Worm (Caenorhabditis elegans) whole organism, L3 larva: ENCODE results near the gene math-16.
"Not testable (repeated sequence)": the region's sequence is repeated elsewhere in the genome, so short reads cannot be mapped to it uniquely, and the experiment has no call there.

ENCODE experiments used
- ama-1 ChIP-seq: fragments of 150-350 bp; optimal IDR thresholded peaks from 2 replicates; lab custom pipeline; 2018
- ceh-28 ChIP-seq: fragments of 150-350 bp; optimal IDR thresholded peaks from 2 replicates; lab custom pipeline; 2014; ENCODE audit warnings: missing biosample characterization, missing genetic modification reagents, missing genetic modification characterization
- egl-27 ChIP-seq: sonication (generic microtip); optimal IDR thresholded peaks from 4 replicates; lab custom pipeline; 2017; ENCODE audit warnings: missing biosample characterization, missing genetic modification reagents, missing genetic modification characterization
- lin-39 ChIP-seq: fragments of 150-350 bp; optimal IDR thresholded peaks from 2 replicates; lab custom pipeline; 2018; ENCODE audit warnings: missing biosample characterization, missing genetic modification reagents, missing genetic modification characterization
- mdl-1 ChIP-seq: fragments of 150-350 bp; optimal IDR thresholded peaks from 2 replicates; lab custom pipeline; 2014; ENCODE audit warnings: missing biosample characterization, missing genetic modification characterization
- nfya-1 ChIP-seq: sonication (generic microtip); optimal IDR thresholded peaks from 2 replicates; lab custom pipeline; 2017; ENCODE audit warnings: missing genetic modification characterization, mild to moderate bottlenecking, missing compliant biosample characterization, antibody characterized with exemption, moderate library complexity; ENCODE audit not compliant: insufficient read depth
- nhr-237 ChIP-seq: fragments of 150-350 bp; optimal IDR thresholded peaks from 2 replicates; lab custom pipeline; 2014; ENCODE audit warnings: missing biosample characterization, missing genetic modification characterization
- nhr-28 ChIP-seq: fragments of 150-350 bp; optimal IDR thresholded peaks from 2 replicates; lab custom pipeline; 2014; ENCODE audit warnings: missing biosample characterization, missing genetic modification characterization
- nhr-76 ChIP-seq: fragments of 150-350 bp; sonication (generic microtip); optimal IDR thresholded peaks from 5 replicates; lab custom pipeline; 2014; ENCODE audit warnings: missing biosample characterization, missing genetic modification characterization
- pha-4 ChIP-seq: fragments of 150-350 bp; optimal IDR thresholded peaks from 2 replicates; lab custom pipeline; 2014; ENCODE audit warnings: missing biosample characterization, missing genetic modification reagents, missing genetic modification characterization

DNA sequence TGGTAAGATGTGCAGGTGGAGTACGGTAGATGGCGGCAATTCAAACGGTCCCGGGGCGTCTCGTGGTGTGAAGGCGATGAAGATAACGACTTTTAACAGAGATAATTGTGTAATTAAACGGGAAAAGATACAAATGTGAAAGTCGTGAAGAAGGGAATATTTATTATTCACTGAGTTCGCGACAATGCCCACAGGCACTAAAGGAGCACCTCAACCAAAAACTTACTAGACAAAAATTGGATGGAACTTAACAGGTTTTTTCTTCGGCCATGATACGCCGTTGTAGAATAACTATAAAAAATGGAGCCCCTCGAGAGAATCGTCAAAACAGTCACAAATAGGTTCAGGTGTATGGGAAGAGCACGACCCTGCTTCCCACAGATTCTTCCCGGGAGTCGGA lies 16.2 kb downstream of the math-16 start, which contains the start of gene fbxb-98:
- TF ChIP-seq ama-1; nhr-28; nhr-237 (tag; lab: Kevin White, UChicago); ceh-28 (tag; lab: Kevin White, UChicago); nfya-1 (tag; lab: Kevin White, UChicago); lin-39; egl-27 (tag; lab: Kevin White, UChicago); nhr-76 (tag; lab: Kevin White, UChicago); pha-4 (tag; lab: Kevin White, UChicago); mdl-1 (tag; lab: Kevin White, UChicago): not testable (repeated sequence)
